Worm (Caenorhabditis elegans): ENCODE data around the gene C52B11.5.

Gene C52B11.5

ce11 chrX:1292894-1293293, 20.3 kb downstream of the C52B11.5 start:
- TF ChIP-seq nhr-25 (tag; optimal IDR thresholded peaks at IDR 0.05; ENCODE audit: borderline replicate concordance, insufficient read depth) = no peak
- TF ChIP-seq nhr-111 (GFP tag; optimal IDR thresholded peaks at IDR 0.05) = no peak
- no peak for TF ChIP-seq madf-9 (GFP tag; conservative IDR thresholded peaks at IDR 0.05)
- TF ChIP-seq hlh-11 (tag; optimal IDR thresholded peaks at IDR 0.05) = no peak
- TF ChIP-seq unc-62 (GFP tag; optimal IDR thresholded peaks at IDR 0.05 in 1 of 2) = peak in 1 of 2 experiments; percentile 80
- no peak for TF ChIP-seq unc-62 (tag; optimal IDR thresholded peaks at IDR 0.05)
- TF ChIP-seq hmg-1.1 (GFP tag; IDR thresholded peaks at IDR 0.05) = no peak
- no peak for TF ChIP-seq daf-19 (GFP tag; conservative IDR thresholded peaks at IDR 0.05)

DNA sequence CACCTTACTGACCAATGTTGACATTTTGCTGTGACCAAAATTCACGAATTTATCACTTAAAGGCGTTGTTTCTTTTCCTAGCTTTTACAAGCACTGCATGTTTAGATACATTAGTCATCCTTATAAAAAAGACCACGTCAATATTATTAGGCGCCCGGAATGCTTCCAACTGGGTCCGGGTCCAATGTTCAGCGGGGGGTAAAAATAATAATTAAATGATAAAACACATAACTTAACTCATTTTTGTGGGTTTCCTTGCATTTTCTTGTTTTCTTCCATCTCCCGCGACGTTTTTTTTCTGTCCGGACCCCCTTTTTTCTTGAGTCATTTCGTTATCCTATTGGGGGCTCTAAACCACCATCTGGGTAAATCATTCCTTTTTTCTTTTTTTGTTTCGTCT, 20.9 kb downstream of the C52B11.5 start:
- TF ChIP-seq aha-1 (tag) (peak; percentile 91), ceh-20 (GFP tag; IDR thresholded peaks at IDR 0.05) (no peak)

- TF ChIP-seq mxl-3 (GFP tag; optimal IDR thresholded peaks at IDR 0.05) (no peak), aha-1 (tag) (peak; percentile 50), saeg-2 (GFP tag; IDR thresholded peaks at IDR 0.05) (no peak)
Measured at ce11 chrX:1294607-1295303, 22.2 kb downstream of the C52B11.5 start, which contains the start of gene dop-4. Gene dop-4, plus strand, starts transcription at chrX:1295253.

- TF ChIP-seq unc-62 (GFP tag; optimal IDR thresholded peaks at IDR 0.05 in 1 of 2) = peak in 1 of 2 experiments; percentile 94
- no peak for TF ChIP-seq unc-62 (tag; optimal IDR thresholded peaks at IDR 0.05)
- no peak for TF ChIP-seq lir-3 (tag; optimal IDR thresholded peaks at IDR 0.05)
- no peak for TF ChIP-seq saeg-2 (GFP tag; IDR thresholded peaks at IDR 0.05)
- no peak for TF ChIP-seq dmd-9 (GFP tag; IDR thresholded peaks at IDR 0.05)
- TF ChIP-seq lin-1 (GFP tag; IDR thresholded peaks at IDR 0.05) = no peak
Measured at ce11 chrX:1295713-1296112, 23.1 kb downstream of the C52B11.5 start.

- TF ChIP-seq aha-1 (tag) (peak; percentile 33), ceh-28 (tag; optimal IDR thresholded peaks at IDR 0.05) (no peak)
Measured at ce11 chrX:1299849-1300248, 27.3 kb downstream of the C52B11.5 start, which contains the start of gene inso-1. Gene inso-1, plus strand, starts transcription at chrX:1300149.

- peak; percentile 19; the same call in 1 of the 2 replicates for TF ChIP-seq ceh-20 (GFP tag; IDR thresholded peaks at IDR 0.05)
- TF ChIP-seq saeg-2 (GFP tag; IDR thresholded peaks at IDR 0.05) = 0 out of 2 replicates have a peak, but pooled peaks have one; percentile 56
- TF ChIP-seq tra-1 (GFP tag; IDR thresholded peaks at IDR 0.05) = peak; percentile 45; the same call in 1 of the 2 replicates
- TF ChIP-seq hif-1 (tag; optimal IDR thresholded peaks at IDR 0.05) = peak in 1 of 2 experiments; percentile 77
- TF ChIP-seq T20F7.1 (GFP tag; optimal IDR thresholded peaks at IDR 0.05) = no peak
- TF ChIP-seq hlh-11 (tag; optimal IDR thresholded peaks at IDR 0.05) = peak; percentile 92
- TF ChIP-seq daf-19 (GFP tag; conservative IDR thresholded peaks at IDR 0.05) = no peak
- no peak for TF ChIP-seq nhr-25 (tag; optimal IDR thresholded peaks at IDR 0.05; ENCODE audit: borderline replicate concordance, insufficient read depth)
- no peak for TF ChIP-seq unc-130 (GFP tag; optimal IDR thresholded peaks at IDR 0.05)
- TF ChIP-seq cey-2 (tag; optimal IDR thresholded peaks at IDR 0.05; ENCODE audit: borderline replicate concordance, insufficient read depth) = no peak
- no peak for TF ChIP-seq lin-39 (tag; optimal IDR thresholded peaks at IDR 0.05)
- TF ChIP-seq madf-5 (GFP tag; IDR thresholded peaks at IDR 0.05) = peak in 1 of 2 experiments; percentile 46; a peak in 1 of 4 replicates
- TF ChIP-seq Y48G9A.11 (GFP tag; IDR thresholded peaks at IDR 0.05) = no peak
- TF ChIP-seq nhr-102 (tag; optimal IDR thresholded peaks at IDR 0.05) = no peak
- TF ChIP-seq D1046.2 (GFP tag; IDR thresholded peaks at IDR 0.05) = no peak
- no peak for TF ChIP-seq zip-2 (tag; optimal IDR thresholded peaks at IDR 0.05)
- peak; percentile 62 for TF ChIP-seq nhr-28 (tag; optimal IDR thresholded peaks at IDR 0.05)
- TF ChIP-seq ceh-62 (tag; optimal IDR thresholded peaks at IDR 0.05) = no peak
- peak in 1 of 2 experiments; percentile 80 for TF ChIP-seq unc-62 (GFP tag; optimal IDR thresholded peaks at IDR 0.05 in 1 of 2)
- TF ChIP-seq unc-62 (tag; optimal IDR thresholded peaks at IDR 0.05) = no peak
- no peak for TF ChIP-seq ZK546.5 (tag; optimal IDR thresholded peaks at IDR 0.05)
- TF ChIP-seq lim-7 (GFP tag; IDR thresholded peaks at IDR 0.05) = 0 out of 2 replicates have a peak, but pooled peaks have one; percentile 39
- TF ChIP-seq rbr-2 (tag; optimal IDR thresholded peaks at IDR 0.05) = peak; percentile 78
- TF ChIP-seq nhr-48 (tag; optimal IDR thresholded peaks at IDR 0.05) = peak; percentile 51
- no peak for TF ChIP-seq nhr-111 (GFP tag; optimal IDR thresholded peaks at IDR 0.05)
- TF ChIP-seq dmd-8 (GFP tag; IDR thresholded peaks at IDR 0.05) = 0 out of 2 replicates have a peak, but pooled peaks have one; percentile 20
- TF ChIP-seq ces-1 (GFP tag; optimal IDR thresholded peaks at IDR 0.05) = no peak
- TF ChIP-seq R02D3.7 (tag; optimal IDR thresholded peaks at IDR 0.05) = no peak
- peak; percentile 65 for TF ChIP-seq lin-13 (GFP tag; optimal IDR thresholded peaks at IDR 0.05)
- no peak for TF ChIP-seq madf-9 (GFP tag; conservative IDR thresholded peaks at IDR 0.05)
Measured at ce11 chrX:1302267-1302666, 29.7 kb downstream of the C52B11.5 start.
